Worm (Caenorhabditis elegans) whole organism, late embryonic: ENCODE results near the gene T06D4.1.

ENCODE experiments used
- C08G9.2 ChIP-seq: sonication (generic microtip); optimal IDR thresholded peaks from 2 replicates; lab custom pipeline; 2016; ENCODE audit warnings: mild to moderate bottlenecking, missing genetic modification characterization, moderate library complexity, missing compliant biosample characterization
- F13H6.1 ChIP-seq: sonication (generic microtip); optimal IDR thresholded peaks from 2 replicates; lab custom pipeline; 2016; ENCODE audit warnings: missing genetic modification characterization, missing compliant biosample characterization
- ceh-14 ChIP-seq: sonication (generic microtip); optimal IDR thresholded peaks from 2 replicates; lab custom pipeline; 2016; ENCODE audit warnings: missing genotype, missing genetic modification characterization, missing compliant biosample characterization
- ceh-45 ChIP-seq: fragments of 200-800 bp; sonication (Bioruptor generic); IDR thresholded peaks from 2 replicates; pipeline ENCODE4 v1.3.6; 2022; ENCODE audit warnings: missing genetic modification reagents, missing genetic modification characterization, missing compliant biosample characterization
- ceh-6 ChIP-seq: fragments of 200-800 bp; sonication (Bioruptor generic); optimal IDR thresholded peaks from 2 replicates; lab custom pipeline; 2018; ENCODE audit warnings: mild to moderate bottlenecking, missing genetic modification characterization, missing compliant biosample characterization
- che-1 ChIP-seq: sonication (generic microtip); optimal IDR thresholded peaks from 2 replicates; lab custom pipeline; 2016; ENCODE audit warnings: mild to moderate bottlenecking, missing genetic modification characterization, missing compliant biosample characterization
- elt-2 ChIP-seq: sonication (generic microtip); optimal IDR thresholded peaks from 2 replicates; lab custom pipeline; 2016; ENCODE audit warnings: missing genetic modification reagents, missing genetic modification characterization, missing compliant biosample characterization
- pat-9 ChIP-seq: fragments of 200-800 bp; sonication (Bioruptor generic); optimal IDR thresholded peaks from 2 replicates; lab custom pipeline; 2018; ENCODE audit warnings: mild to moderate bottlenecking, missing genetic modification characterization, moderate library complexity, missing compliant biosample characterization
- pha-4 ChIP-seq: fragments of 150-350 bp; optimal IDR thresholded peaks from 2 replicates; lab custom pipeline; 2018; ENCODE audit warnings: missing biosample characterization, missing genetic modification reagents, missing genetic modification characterization
- tbx-2 ChIP-seq: sonication (generic microtip); optimal IDR thresholded peaks from 2 replicates; lab custom pipeline; 2016; ENCODE audit warnings: missing genetic modification characterization, missing compliant biosample characterization
- unc-86 ChIP-seq: sonication (generic microtip); optimal IDR thresholded peaks from 2 replicates; lab custom pipeline; 2016; ENCODE audit warnings: missing genetic modification characterization, missing compliant biosample characterization

DNA sequence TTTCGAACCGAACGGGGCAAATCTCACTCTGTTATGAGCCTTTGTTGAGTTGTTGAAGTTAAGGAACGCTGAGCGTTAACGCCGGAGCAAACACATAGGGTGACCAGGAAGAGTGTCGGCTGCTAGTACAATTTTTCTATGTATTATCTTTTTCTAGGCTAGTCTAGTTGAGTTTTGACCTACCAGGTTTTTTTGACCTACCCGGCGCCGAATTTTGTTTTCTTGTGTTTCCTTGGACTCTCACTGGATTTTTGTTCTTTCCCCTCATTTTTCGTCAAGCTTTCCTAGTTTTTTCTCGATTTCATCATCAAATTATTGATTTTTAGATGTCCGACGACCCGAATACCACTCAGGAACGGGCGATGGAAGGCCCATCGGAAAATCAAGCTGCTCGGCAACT, at the start of gene T06D4.1:
- TF ChIP-seq ceh-6 (GFP tag; lab: Kevin White, UChicago): no peak
- TF ChIP-seq tbx-2 (tag; lab: Kevin White, UChicago): no peak
- no peak for TF ChIP-seq che-1 (tag; lab: Kevin White, UChicago)
- TF ChIP-seq unc-86 (tag; lab: Kevin White, UChicago): no peak
- TF ChIP-seq pha-4: no peak
- TF ChIP-seq elt-2 (tag; lab: Kevin White, UChicago): no peak
- no peak for TF ChIP-seq F13H6.1 (tag; lab: Kevin White, UChicago)
- TF ChIP-seq C08G9.2: no peak
- TF ChIP-seq ceh-14: no peak
- TF ChIP-seq ceh-45 (GFP tag; lab: Robert Waterston, UW): no peak
- no peak for TF ChIP-seq pat-9 (tag; lab: Kevin White, UChicago)
